Worm (Caenorhabditis elegans): ENCODE data around the gene F42E8.1.

DNA sequence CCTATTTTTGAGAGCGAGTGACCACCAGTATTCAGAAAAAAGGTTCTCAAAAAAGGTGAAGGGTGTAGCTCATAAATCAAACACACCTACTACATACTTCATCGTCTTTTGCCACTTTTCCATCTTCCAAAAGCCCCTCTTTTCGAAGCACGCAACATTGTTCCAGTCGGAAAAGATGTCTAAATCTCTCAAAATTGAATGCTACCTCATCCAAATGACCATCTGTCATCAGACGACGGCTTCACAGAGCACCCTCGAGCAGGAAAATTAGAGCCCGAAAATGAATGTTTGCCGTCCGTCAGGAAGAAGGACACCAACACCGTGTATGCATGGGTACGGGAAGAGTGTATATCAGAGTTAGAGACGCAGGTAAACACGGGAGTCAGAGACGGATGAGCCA lies 40.4 kb upstream of the F42E8.1 start:
- TF ChIP-seq pqm-1 (tag; optimal IDR thresholded peaks at IDR 0.05) (no peak), sox-2 (GFP tag; IDR thresholded peaks at IDR 0.05) (no peak)

Data from whole organism, late embryonic.